Fruit fly (Drosophila melanogaster): ENCODE results near the gene Trx2.

The Trx2 gene

dm6 chr2L:9565387-9565786 is 47.6 kb upstream of the Trx2 start, which contains the start of gene CG46468:
TSS of gene CG46468 (minus strand) at chr2L:9565438.
- TF ChIP-seq CG32772 (GFP tag; IDR thresholded peaks at IDR 0.05) (peak; percentile 11; the same call in 1 of the 2 replicates), Ets65A (GFP tag) (peak; percentile 10), run (tag; optimal IDR thresholded peaks at IDR 0.05) (no peak), CG7372 (GFP tag; IDR thresholded peaks at IDR 0.05) (0 out of 2 replicates have a peak, but pooled peaks have one; percentile 9), sr (GFP tag; IDR thresholded peaks at IDR 0.05) (peak; percentile 55; the same call in 2 of the 3 replicates), HHEX (GFP tag; optimal IDR thresholded peaks at IDR 0.05) (no peak), Ada2b (GFP tag; IDR thresholded peaks at IDR 0.05) (no peak), insv (GFP tag; optimal IDR thresholded peaks at IDR 0.05) (no peak), row (GFP tag; IDR thresholded peaks at IDR 0.05) (0 out of 3 replicates have a peak, but pooled peaks have one; percentile 17), CG11456 (GFP tag; IDR thresholded peaks at IDR 0.05) (no peak), CG4730 (GFP tag; IDR thresholded peaks at IDR 0.05) (0 out of 2 replicates have a peak, but pooled peaks have one; percentile 10), vfl (GFP tag; optimal IDR thresholded peaks at IDR 0.05) (no peak), CG3995 (GFP tag; optimal IDR thresholded peaks at IDR 0.05) (no peak), Med (GFP tag) (peak; percentile 38), crol (GFP tag; IDR thresholded peaks at IDR 0.05) (peak; percentile 71), abd-A (tag; optimal IDR thresholded peaks at IDR 0.05) (no peak), Rfx (GFP tag; IDR thresholded peaks at IDR 0.05) (0 out of 2 replicates have a peak, but pooled peaks have one; percentile 20), dpn (GFP tag; optimal IDR thresholded peaks at IDR 0.05) (no peak)

dm6 chr2L:9566656-9567055 is 46.3 kb upstream of the Trx2 start, which contains the start of gene jp:
TSS of gene jp (minus strand) at chr2L:9566750.
- TF ChIP-seq CG9437 (GFP tag; optimal IDR thresholded peaks at IDR 0.05) (no peak), CG9932 (GFP tag; IDR thresholded peaks at IDR 0.05) (0 out of 2 replicates have a peak, but pooled peaks have one; percentile 9), CG6854 (GFP tag; optimal IDR thresholded peaks at IDR 0.05) (peak; percentile 3), CG32532 (GFP tag; IDR thresholded peaks at IDR 0.05) (no peak), Taf1 (GFP tag; IDR thresholded peaks at IDR 0.05) (no peak), ato (GFP tag; IDR thresholded peaks at IDR 0.05; ENCODE audit: partially characterized antibody) (no peak), Meics (GFP tag; optimal IDR thresholded peaks at IDR 0.05) (no peak), ken (GFP tag; IDR thresholded peaks at IDR 0.05) (no peak), dpn (GFP tag; optimal IDR thresholded peaks at IDR 0.05) (no peak), luna (GFP tag; optimal IDR thresholded peaks at IDR 0.05) (no peak), CG3407 (GFP tag; optimal IDR thresholded peaks at IDR 0.05) (no peak), onecut (GFP tag; IDR thresholded peaks at IDR 0.05) (peak; percentile 43), Atf3 (GFP tag; optimal IDR thresholded peaks at IDR 0.05) (no peak), CG5953 (GFP tag; IDR thresholded peaks at IDR 0.05) (0 out of 2 replicates have a peak, but pooled peaks have one; percentile 23), CG16779 (GFP tag; IDR thresholded peaks at IDR 0.05) (no peak), usp (GFP tag; optimal IDR thresholded peaks at IDR 0.05) (no peak), lov (optimal IDR thresholded peaks at IDR 0.05) (no peak), lov (GFP tag; IDR thresholded peaks at IDR 0.05) (no peak), chinmo (GFP tag; IDR thresholded peaks at IDR 0.05; ENCODE audit: partially characterized antibody) (peak; percentile 72; the same call in 1 of the 4 replicates), CG2116 (GFP tag; optimal IDR thresholded peaks at IDR 0.05) (no peak), Six4 (GFP tag; optimal IDR thresholded peaks at IDR 0.05) (no peak), E2f1 (GFP tag; IDR thresholded peaks at IDR 0.05) (no peak), Med (GFP tag) (peak; percentile 68), Deaf1 (tag; optimal IDR thresholded peaks at IDR 0.05) (peak; percentile 96), CG16813 (GFP tag; IDR thresholded peaks at IDR 0.05; ENCODE audit: partially characterized antibody) (0 out of 3 replicates have a peak, but pooled peaks have one; percentile 25), Bgb (GFP tag; IDR thresholded peaks at IDR 0.05; ENCODE audit: partially characterized antibody) (0 out of 2 replicates have a peak, but pooled peaks have one; percentile 28)
